Fruit fly (Drosophila melanogaster): ENCODE data around the gene mRpL38.

mRpL38 gene

DNA sequence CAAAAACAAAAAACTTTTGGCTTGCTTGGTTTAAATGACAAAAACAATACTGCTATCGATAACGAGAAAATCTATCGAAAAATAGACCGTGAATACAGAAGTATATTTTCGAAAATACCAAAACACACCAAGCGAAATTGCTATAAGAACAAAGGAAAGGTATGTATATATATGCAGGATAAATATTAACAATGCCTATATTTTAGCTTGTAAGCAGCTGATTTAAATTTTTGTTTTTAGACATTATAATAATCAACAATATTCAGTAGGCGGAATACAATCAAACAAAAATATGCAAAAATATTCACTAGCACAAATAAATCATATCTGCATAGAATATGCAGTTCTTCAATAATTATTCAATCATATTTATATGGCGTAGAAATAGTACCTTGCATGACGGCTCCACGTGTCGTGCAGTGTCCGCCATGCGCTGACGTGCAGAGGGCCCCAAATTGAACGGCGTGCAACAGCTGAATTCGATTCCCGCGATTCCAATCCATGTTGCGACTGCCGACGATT, 11.8 kb downstream of the mRpL38 start, which contains the start of the genes Fbxl4 and Dus2 (continued):
- TF ChIP-seq CG13287 (GFP tag; IDR thresholded peaks at IDR 0.05; ENCODE audit: partially characterized antibody) (peak; percentile 57; the same call in 1 of the 2 replicates), chn (GFP tag; optimal IDR thresholded peaks at IDR 0.05) (peak; percentile 92), ash1 (GFP tag; optimal IDR thresholded peaks at IDR 0.05) (peak; percentile 3), Sox100B (GFP tag; optimal IDR thresholded peaks at IDR 0.05) (peak; percentile 91), inv (GFP tag; IDR thresholded peaks at IDR 0.05; ENCODE audit: partially characterized antibody) (peak; percentile 26; the same call in 1 of the 2 replicates), gem (tag; optimal IDR thresholded peaks at IDR 0.05) (peak; percentile 96), hb (GFP tag; IDR thresholded peaks at IDR 0.05; ENCODE audit: partially characterized antibody) (no peak; the same call in 2 of the 3 replicates), CG10979 (tag; optimal IDR thresholded peaks at IDR 0.05) (peak; percentile 94), Bdp1 (GFP tag; optimal IDR thresholded peaks at IDR 0.05) (peak; percentile 81), CG3995 (GFP tag; optimal IDR thresholded peaks at IDR 0.05) (peak; percentile 75), Lpt (GFP tag; optimal IDR thresholded peaks at IDR 0.05) (no peak), CG9727 (GFP tag; optimal IDR thresholded peaks at IDR 0.05) (peak; percentile 96), unpg (GFP tag; optimal IDR thresholded peaks at IDR 0.05) (peak; percentile 87), CG32532 (GFP tag; IDR thresholded peaks at IDR 0.05) (peak; percentile 92), hkb (optimal IDR thresholded peaks at IDR 0.05) (peak; percentile 90), hkb (GFP tag; IDR thresholded peaks at IDR 0.05) (peak; percentile 89), CG17612 (GFP tag; IDR thresholded peaks at IDR 0.05) (peak; percentile 77), CG6654 (GFP tag; optimal IDR thresholded peaks at IDR 0.05) (peak; percentile 70), CG2120 (GFP tag; optimal IDR thresholded peaks at IDR 0.05) (peak; percentile 96), Mrtf (GFP tag; IDR thresholded peaks at IDR 0.05) (peak; percentile 92), MTF-1 (GFP tag; optimal IDR thresholded peaks at IDR 0.05; ENCODE audit: borderline replicate concordance) (peak; percentile 75), gce (GFP tag; IDR thresholded peaks at IDR 0.05) (peak; percentile 88), btn (GFP tag; optimal IDR thresholded peaks at IDR 0.05) (peak; percentile 81), ranshi (GFP tag; IDR thresholded peaks at IDR 0.05) (peak; percentile 89), sisA (GFP tag; IDR thresholded peaks at IDR 0.05) (peak; percentile 94), CG4328 (GFP tag; optimal IDR thresholded peaks at IDR 0.05) (peak; percentile 89), CG16863 (GFP tag; optimal IDR thresholded peaks at IDR 0.05) (peak; percentile 91), phol (tag; optimal IDR thresholded peaks at IDR 0.05) (peak; percentile 96), trem (tag; optimal IDR thresholded peaks at IDR 0.05) (peak; percentile 80), gsb (GFP tag; IDR thresholded peaks at IDR 0.05) (peak; percentile 80), tna (GFP tag; IDR thresholded peaks at IDR 0.05; ENCODE audit: partially characterized antibody) (no peak), Rx (GFP tag; IDR thresholded peaks at IDR 0.05) (peak; percentile 89), CG6689 (GFP tag; IDR thresholded peaks at IDR 0.05) (peak; percentile 91), CG1529 (GFP tag; optimal IDR thresholded peaks at IDR 0.05) (peak; percentile 76), CG12391 (tag; optimal IDR thresholded peaks at IDR 0.05) (peak; percentile 94), scrt (GFP tag; optimal IDR thresholded peaks at IDR 0.05) (peak; percentile 89), CG12659 (GFP tag; optimal IDR thresholded peaks at IDR 0.05) (peak; percentile 94), danr (GFP tag; IDR thresholded peaks at IDR 0.05) (peak; percentile 81), nom (GFP tag; optimal IDR thresholded peaks at IDR 0.05) (peak; percentile 66), gsb-n (tag; optimal IDR thresholded peaks at IDR 0.05) (peak; percentile 75), CG6683 (GFP tag; optimal IDR thresholded peaks at IDR 0.05) (peak; percentile 75), Xbp1 (GFP tag; optimal IDR thresholded peaks at IDR 0.05) (peak; percentile 96), caup (GFP tag; optimal IDR thresholded peaks at IDR 0.05; ENCODE audit: severe bottlenecking) (peak; percentile 87), chif (GFP tag; optimal IDR thresholded peaks at IDR 0.05) (peak; percentile 92 to 95), HLH4C (GFP tag; IDR thresholded peaks at IDR 0.05; ENCODE audit: partially characterized antibody) (peak; percentile 60; the same call in 2 of the 3 replicates), CG7372 (GFP tag; IDR thresholded peaks at IDR 0.05) (peak; percentile 90), Hr78 (GFP tag; optimal IDR thresholded peaks at IDR 0.05) (peak in 1 of 2 experiments; percentile 77), PHDP (tag; optimal IDR thresholded peaks at IDR 0.05) (peak; percentile 91), so (GFP tag; IDR thresholded peaks at IDR 0.05) (peak; percentile 88)

Data from whole organism, embryonic.